Fruit fly (Drosophila melanogaster) whole organism, prepupa: Measurements from ENCODE around the gene CG33293.
A peak's percentile ranks its signal among the peaks of the same experiment; 100 is the strongest.

Source experiments
- CG10631 ChIP-seq: fragments of 200-800 bp; sonication (Bioruptor generic); optimal IDR thresholded peaks from 2 replicates; lab custom pipeline; 2016; ENCODE audit warnings: missing biosample characterization, missing genetic modification characterization
- CG10669 ChIP-seq: fragments of 200-800 bp; sonication (Bioruptor generic); optimal IDR thresholded peaks from 3 replicates; lab custom pipeline; 2018; ENCODE audit warnings: missing biosample characterization, mild to moderate bottlenecking, missing genetic modification characterization, moderate library complexity
- CG11294 ChIP-seq: fragments of 200-800 bp; sonication (Bioruptor generic); IDR thresholded peaks from 2 replicates; pipeline ENCODE4 v1.3.6; 2022; ENCODE audit warnings: missing biosample characterization, missing genetic modification characterization
- CG11762 ChIP-seq: fragments of 200-800 bp; sonication (Bioruptor generic); optimal IDR thresholded peaks from 3 replicates; lab custom pipeline; 2016; ENCODE audit warnings: missing biosample characterization, missing genetic modification characterization; ENCODE audit not compliant: insufficient read depth
- CG11902 ChIP-seq: fragments of 200-800 bp; sonication (Bioruptor generic); optimal IDR thresholded peaks from 3 replicates; lab custom pipeline; 2016; ENCODE audit warnings: missing biosample characterization, missing genetic modification characterization
- CG15336 ChIP-seq: fragments of 200-800 bp; sonication (Bioruptor generic); IDR thresholded peaks from 2 replicates; pipeline ENCODE4 v1.3.6; 2022; ENCODE audit warnings: missing biosample characterization, missing genetic modification characterization
- CG1621 ChIP-seq: fragments of 200-800 bp; sonication (Bioruptor generic); optimal IDR thresholded peaks from 3 replicates; lab custom pipeline; 2018; ENCODE audit warnings: missing biosample characterization, mild to moderate bottlenecking, missing genetic modification characterization
- CG16779 ChIP-seq: fragments of 200-800 bp; sonication (Bioruptor generic); optimal IDR thresholded peaks from 3 replicates; lab custom pipeline; 2017; ENCODE audit warnings: missing biosample characterization, mild to moderate bottlenecking, missing genetic modification characterization
- CG32006 ChIP-seq: fragments of 200-800 bp; sonication (Bioruptor generic); optimal IDR thresholded peaks from 3 replicates; lab custom pipeline; 2017; ENCODE audit warnings: missing biosample characterization, mild to moderate bottlenecking, missing genetic modification characterization
- CG34406 ChIP-seq: fragments of 200-800 bp; sonication (Bioruptor generic); optimal IDR thresholded peaks from 3 replicates; lab custom pipeline; 2016; ENCODE audit warnings: missing biosample characterization, missing genetic modification characterization
- CG3919 ChIP-seq: fragments of 200-800 bp; sonication (Bioruptor generic); optimal IDR thresholded peaks from 3 replicates; lab custom pipeline; 2016; ENCODE audit warnings: missing biosample characterization, missing genetic modification characterization
- CG4318 ChIP-seq: fragments of 200-800 bp; sonication (Bioruptor generic); optimal IDR thresholded peaks from 3 replicates; lab custom pipeline; 2017; ENCODE audit warnings: missing biosample characterization, mild to moderate bottlenecking, missing genetic modification characterization
- CG6163 ChIP-seq: fragments of 200-800 bp; sonication (Bioruptor generic); IDR thresholded peaks from 3 replicates; pipeline ENCODE4 v1.3.6; 2022; ENCODE audit warnings: missing biosample characterization, missing genetic modification characterization
- CG6276 ChIP-seq: fragments of 200-800 bp; sonication (Bioruptor generic); optimal IDR thresholded peaks from 2 replicates; lab custom pipeline; 2017; ENCODE audit warnings: missing biosample characterization, mild to moderate bottlenecking, missing genetic modification characterization
- CG6792 ChIP-seq: fragments of 200-800 bp; sonication (Bioruptor generic); optimal IDR thresholded peaks from 3 replicates; lab custom pipeline; 2016; ENCODE audit warnings: missing biosample characterization, missing genetic modification characterization
- CG6808 ChIP-seq: fragments of 200-800 bp; sonication (Bioruptor generic); optimal IDR thresholded peaks from 3 replicates; lab custom pipeline; 2017; ENCODE audit warnings: missing biosample characterization, missing genetic modification characterization, mild to moderate bottlenecking, moderate library complexity, missing genetic modification reagents
- CG6854 ChIP-seq: fragments of 200-800 bp; sonication (Bioruptor generic); optimal IDR thresholded peaks from 2 replicates; lab custom pipeline; 2017; ENCODE audit warnings: missing biosample characterization, mild to moderate bottlenecking, missing genetic modification characterization
- CG7368 ChIP-seq: fragments of 200-800 bp; sonication (Bioruptor generic); optimal IDR thresholded peaks from 3 replicates; lab custom pipeline; 2016; ENCODE audit warnings: missing biosample characterization, missing genetic modification characterization
- CG8119 ChIP-seq: fragments of 200-800 bp; sonication (Bioruptor generic); IDR thresholded peaks from 3 replicates; pipeline ENCODE4 v1.3.6; 2022; ENCODE audit warnings: missing biosample characterization, missing genetic modification characterization
- CG8319 ChIP-seq: fragments of 200-800 bp; sonication (Bioruptor generic); optimal IDR thresholded peaks from 3 replicates; lab custom pipeline; 2016; ENCODE audit warnings: missing biosample characterization, missing genetic modification characterization
- CG9139 ChIP-seq: fragments of 200-800 bp; sonication (Bioruptor generic); optimal IDR thresholded peaks from 3 replicates; lab custom pipeline; 2017; ENCODE audit warnings: missing biosample characterization, mild to moderate bottlenecking, missing genetic modification characterization
- Eip75B ChIP-seq: fragments of 200-800 bp; sonication (Bioruptor generic); optimal IDR thresholded peaks from 3 replicates; lab custom pipeline; 2016; ENCODE audit warnings: missing biosample characterization, missing genetic modification characterization
- Eip78C ChIP-seq: fragments of 200-800 bp; sonication (Bioruptor generic); peaks from one replicate; lab custom pipeline; 2016; ENCODE audit warnings: missing biosample characterization, missing genetic modification characterization
- Eip93F ChIP-seq: fragments of 200-800 bp; sonication (Bioruptor generic); optimal IDR thresholded peaks from 2 replicates; lab custom pipeline; 2016; ENCODE audit warnings: missing biosample characterization, mild to moderate bottlenecking, missing genetic modification characterization
- Gug ChIP-seq: fragments of 200-800 bp; sonication (Bioruptor generic); IDR thresholded peaks from 2 replicates; pipeline ENCODE4 v1.3.6; 2022; ENCODE audit warnings: missing biosample characterization, missing genetic modification characterization
- Hr38 ChIP-seq: sonication (Bioruptor generic); optimal IDR thresholded peaks from 2 replicates; lab custom pipeline; 2016; ENCODE audit warnings: missing biosample characterization, missing genetic modification characterization
- Hr39 ChIP-seq: fragments of 200-800 bp; sonication (Bioruptor generic); optimal IDR thresholded peaks from 2 replicates; lab custom pipeline; 2016; ENCODE audit warnings: missing biosample characterization, missing genetic modification characterization
- Lpt ChIP-seq: fragments of 200-800 bp; sonication (Bioruptor generic); optimal IDR thresholded peaks from 3 replicates; lab custom pipeline; 2016; ENCODE audit warnings: missing biosample characterization, missing genetic modification characterization
- Met ChIP-seq: fragments of 200-800 bp; sonication (Bioruptor generic); optimal IDR thresholded peaks from 3 replicates; lab custom pipeline; 2016; ENCODE audit warnings: missing biosample characterization, missing genetic modification characterization
- OdsH ChIP-seq: fragments of 200-800 bp; sonication (Bioruptor generic); optimal IDR thresholded peaks from 3 replicates; lab custom pipeline; 2016; ENCODE audit warnings: missing biosample characterization, missing genetic modification characterization
- Sox102F ChIP-seq: fragments of 200-800 bp; sonication (Bioruptor generic); optimal IDR thresholded peaks from 2 replicates; lab custom pipeline; 2016; ENCODE audit warnings: missing biosample characterization, mild to moderate bottlenecking, missing genetic modification characterization
- Sox14 ChIP-seq: fragments of 200-800 bp; sonication (Bioruptor generic); optimal IDR thresholded peaks from 3 replicates; lab custom pipeline; 2016; ENCODE audit warnings: missing biosample characterization, missing genetic modification characterization
- achi ChIP-seq: fragments of 200-800 bp; sonication (Bioruptor generic); optimal IDR thresholded peaks from 3 replicates; lab custom pipeline; 2016; ENCODE audit warnings: missing biosample characterization, missing genetic modification characterization
- acj6 ChIP-seq: fragments of 200-800 bp; sonication (Bioruptor generic); optimal IDR thresholded peaks from 3 replicates; lab custom pipeline; 2016; ENCODE audit warnings: missing biosample characterization, missing genetic modification characterization
- cyc ChIP-seq: fragments of 200-800 bp; sonication (Bioruptor generic); optimal IDR thresholded peaks from 3 replicates; lab custom pipeline; 2016; ENCODE audit warnings: missing biosample characterization, missing genetic modification characterization
- dac ChIP-seq: fragments of 200-800 bp; sonication (Bioruptor generic); optimal IDR thresholded peaks from 2 replicates; lab custom pipeline; 2017; ENCODE audit warnings: missing biosample characterization, mild to moderate bottlenecking, missing genetic modification characterization
- dsx ChIP-seq: fragments of 200-800 bp; optimal IDR thresholded peaks from 3 replicates; lab custom pipeline; 2019; ENCODE audit warnings: missing biosample characterization, mild to moderate bottlenecking, missing genetic modification characterization, moderate library complexity; ENCODE audit not compliant: poor library complexity, severe bottlenecking
- eg ChIP-seq: fragments of 200-800 bp; sonication (Bioruptor generic); IDR thresholded peaks from 3 replicates; pipeline ENCODE4 v1.3.6; 2022; ENCODE audit warnings: missing biosample characterization, missing genetic modification characterization
- fd59A ChIP-seq: fragments of 200-800 bp; sonication (Bioruptor generic); optimal IDR thresholded peaks from 2 replicates; lab custom pipeline; 2017; ENCODE audit warnings: missing biosample characterization, mild to moderate bottlenecking, missing genetic modification characterization, missing genetic modification reagents
- lz ChIP-seq: fragments of 200-800 bp; sonication (Bioruptor generic); optimal IDR thresholded peaks from 3 replicates; lab custom pipeline; 2016; ENCODE audit warnings: missing biosample characterization, missing genetic modification characterization
- net ChIP-seq: fragments of 200-800 bp; sonication (Bioruptor generic); optimal IDR thresholded peaks from 3 replicates; lab custom pipeline; 2016; ENCODE audit warnings: missing biosample characterization, missing genetic modification characterization
- pdm3 ChIP-seq: fragments of 200-800 bp; sonication (Bioruptor generic); optimal IDR thresholded peaks from 3 replicates; lab custom pipeline; 2016; ENCODE audit warnings: missing biosample characterization, missing genetic modification characterization
- spab ChIP-seq: fragments of 200-800 bp; sonication (Bioruptor generic); optimal IDR thresholded peaks from 2 replicates; lab custom pipeline; 2017; ENCODE audit warnings: missing biosample characterization, mild to moderate bottlenecking, missing genetic modification characterization, missing genetic modification reagents
- ss ChIP-seq, 2 experiments: fragments of 200-800 bp; sonication (Bioruptor generic); optimal IDR thresholded peaks; 2 replicates in 1 of 2; 3 replicates in 1 of 2; lab custom pipeline; 2017 to 2018; ENCODE audit warnings: mild to moderate bottlenecking in 2 of 2, missing biosample characterization in 2 of 2, missing genetic modification characterization in 2 of 2, moderate library complexity in 1 of 2
- topi ChIP-seq: fragments of 200-800 bp; sonication (Bioruptor generic); optimal IDR thresholded peaks from 3 replicates; lab custom pipeline; 2016; ENCODE audit warnings: missing biosample characterization, missing genetic modification characterization

The CG33293 gene

dm6 chr3R:5232197-5232607 is 8.3 kb downstream of the CG33293 start, which contains the start of the genes Kat60 and Mms19 (continued):
- TF ChIP-seq Sox102F (GFP tag; lab: Kevin White, UChicago) (no peak), CG9139 (GFP tag; lab: Kevin White, UChicago) (no peak), CG8319 (GFP tag; lab: Kevin White, UChicago) (no peak), CG6276 (GFP tag; lab: Kevin White, UChicago) (no peak), CG8119 (GFP tag; lab: Robert Waterston, UW) (no peak), CG11762 (GFP tag; lab: Kevin White, UChicago) (no peak), fd59A (GFP tag; lab: Kevin White, UChicago) (no peak), CG4318 (GFP tag; lab: Kevin White, UChicago) (no peak), spab (no peak), Eip75B (GFP tag; lab: Kevin White, UChicago) (peak; percentile 55), eg (GFP tag; lab: Robert Waterston, UW) (peak; percentile 58; the same call in 1 of the 3 replicates), dsx (GFP tag; lab: Kevin White, UChicago) (no peak), CG7368 (GFP tag; lab: Kevin White, UChicago) (no peak), net (GFP tag; lab: Kevin White, UChicago) (no peak), CG6163 (no peak; the same call in 2 of the 3 replicates), cyc (GFP tag; lab: Kevin White, UChicago) (peak; percentile 77), CG32006 (no peak), Lpt (GFP tag; lab: Kevin White, UChicago) (no peak), CG6792 (GFP tag; lab: Kevin White, UChicago) (peak; percentile 50), OdsH (GFP tag; lab: Kevin White, UChicago) (no peak), Sox14 (peak; percentile 81), CG6808 (GFP tag; lab: Kevin White, UChicago) (no peak), CG11294 (no peak; the same call in 1 of the 2 replicates), Eip93F (GFP tag; lab: Kevin White, UChicago) (peak; percentile 2), pdm3 (peak; percentile 68), CG10631 (GFP tag; lab: Kevin White, UChicago) (peak; percentile 65), CG16779 (no peak), dac (GFP tag; lab: Kevin White, UChicago) (no peak), Hr39 (peak; percentile 80), CG1621 (tag; lab: Kevin White, UChicago) (no peak), Met (GFP tag; lab: Kevin White, UChicago) (no peak), CG3919 (GFP tag; lab: Kevin White, UChicago) (peak; percentile 43), Gug (GFP tag; lab: Robert Waterston, UW) (0 out of 2 replicates have a peak, but pooled peaks have one; percentile 23), CG15336 (no peak), CG10669 (GFP tag; lab: Kevin White, UChicago) (no peak), CG6854 (GFP tag; lab: Kevin White, UChicago) (no peak), topi (GFP tag; lab: Kevin White, UChicago) (peak; percentile 60), CG34406 (GFP tag; lab: Kevin White, UChicago) (peak; percentile 16), achi (GFP tag; lab: Kevin White, UChicago) (peak; percentile 48)

- no peak for TF ChIP-seq net (GFP tag; lab: Kevin White, UChicago)
- no peak for TF ChIP-seq Eip78C (GFP tag; lab: Kevin White, UChicago)
- TF ChIP-seq CG9139 (GFP tag; lab: Kevin White, UChicago), result no peak
- TF ChIP-seq CG6808 (GFP tag; lab: Kevin White, UChicago), result no peak
- no peak for TF ChIP-seq CG32006
- TF ChIP-seq lz (GFP tag; lab: Kevin White, UChicago), result no peak
- peak in 1 of 2 experiments; percentile 44 for TF ChIP-seq ss (GFP tag; optimal IDR thresholded peaks at IDR 0.05; lab: Kevin White, UChicago)
- no peak for TF ChIP-seq CG6792 (GFP tag; lab: Kevin White, UChicago)
- TF ChIP-seq Eip93F (GFP tag; lab: Kevin White, UChicago), result no peak
- no peak for TF ChIP-seq topi (GFP tag; lab: Kevin White, UChicago)
- no peak for TF ChIP-seq Hr39
- TF ChIP-seq spab, result no peak
- TF ChIP-seq cyc (GFP tag; lab: Kevin White, UChicago), result no peak
- TF ChIP-seq CG16779, result peak; percentile 53
- no peak for TF ChIP-seq CG4318 (GFP tag; lab: Kevin White, UChicago)
- TF ChIP-seq CG11902 (GFP tag; lab: Kevin White, UChicago), result no peak
- no peak for TF ChIP-seq Lpt (GFP tag; lab: Kevin White, UChicago)
- TF ChIP-seq CG1621 (tag; lab: Kevin White, UChicago), result no peak
- no peak for TF ChIP-seq CG10669 (GFP tag; lab: Kevin White, UChicago)
- TF ChIP-seq CG15336, result peak; percentile 32; the same call in 1 of the 2 replicates
- no peak for TF ChIP-seq OdsH (GFP tag; lab: Kevin White, UChicago)
- no peak for TF ChIP-seq acj6
- TF ChIP-seq Hr38 (GFP tag; lab: Kevin White, UChicago), result no peak
- no peak for TF ChIP-seq CG11762 (GFP tag; lab: Kevin White, UChicago)
- TF ChIP-seq CG6163, result no peak; the same call in 2 of the 3 replicates
- no peak for TF ChIP-seq CG11294
- no peak for TF ChIP-seq CG34406 (GFP tag; lab: Kevin White, UChicago)
Observed at dm6 chr3R:5231383-5232196, 8.9 kb downstream of the CG33293 start.
